Fruit fly (Drosophila melanogaster) whole organism, embryonic: ENCODE results near the gene AP-1sigma.

Experiments
- Abd-B ChIP-seq: fragments of 200-800 bp; sonication (Bioruptor generic); optimal IDR thresholded peaks from 2 replicates; lab custom pipeline; 2018; ENCODE audit warnings: missing biosample characterization, mild to moderate bottlenecking, missing genetic modification characterization, moderate library complexity
- Adf1 ChIP-seq: fragments of 200-800 bp; sonication (Bioruptor generic); IDR thresholded peaks from 2 replicates; pipeline ENCODE4 v1.3.6; 2022; ENCODE audit warnings: missing biosample characterization, missing genetic modification characterization
- Asciz ChIP-seq: fragments of 200-800 bp; sonication (Bioruptor generic); optimal IDR thresholded peaks from 2 replicates; lab custom pipeline; 2017; ENCODE audit warnings: missing biosample characterization, mild to moderate bottlenecking, missing genetic modification characterization, missing genetic modification reagents
- Atf6 ChIP-seq: fragments of 200-800 bp; sonication (Bioruptor generic); IDR thresholded peaks from 2 replicates; pipeline ENCODE4 v1.3.6; 2022; ENCODE audit warnings: missing biosample characterization, missing genetic modification characterization
- CG11456 ChIP-seq: fragments of 200-800 bp; sonication (Bioruptor generic); IDR thresholded peaks from 3 replicates; pipeline ENCODE4 v1.3.6; 2022; ENCODE audit warnings: missing biosample characterization, missing genetic modification characterization
- CG13624 ChIP-seq: fragments of 200-800 bp; sonication (Bioruptor generic); optimal IDR thresholded peaks from 2 replicates; lab custom pipeline; 2016; ENCODE audit warnings: missing biosample characterization, missing genetic modification characterization
- CG13894 ChIP-seq: fragments of 200-800 bp; sonication (Bioruptor generic); optimal IDR thresholded peaks from 3 replicates; lab custom pipeline; 2018; ENCODE audit warnings: missing biosample characterization, mild to moderate bottlenecking, missing genetic modification characterization, moderate library complexity
- CG14050 ChIP-seq: fragments of 200-800 bp; sonication (Bioruptor generic); IDR thresholded peaks from 3 replicates; pipeline ENCODE4 v1.3.6; 2022; ENCODE audit warnings: missing biosample characterization, missing genetic modification characterization
- CG17359 ChIP-seq: fragments of 200-800 bp; sonication (Bioruptor generic); optimal IDR thresholded peaks from 3 replicates; lab custom pipeline; 2018; ENCODE audit warnings: missing biosample characterization, mild to moderate bottlenecking, missing genetic modification characterization, moderate library complexity
- CG2116 ChIP-seq: fragments of 200-800 bp; sonication (Bioruptor generic); optimal IDR thresholded peaks from 3 replicates; lab custom pipeline; 2018; ENCODE audit warnings: missing biosample characterization, mild to moderate bottlenecking, missing genetic modification characterization
- CG2120 ChIP-seq: fragments of 200-800 bp; sonication (Bioruptor generic); optimal IDR thresholded peaks from 3 replicates; lab custom pipeline; 2016; ENCODE audit warnings: missing biosample characterization, missing genetic modification characterization
- CG31441 ChIP-seq: fragments of 200-800 bp; sonication (Bioruptor generic); IDR thresholded peaks from 2 replicates; pipeline ENCODE4 v1.3.6; 2022; ENCODE audit warnings: missing biosample characterization, missing genetic modification characterization
- CG32532 ChIP-seq: fragments of 200-800 bp; sonication (Bioruptor generic); IDR thresholded peaks from 2 replicates; pipeline ENCODE4 v1.3.6; 2022; ENCODE audit warnings: missing biosample characterization, missing genetic modification characterization
- CG3281 ChIP-seq: fragments of 200-800 bp; sonication (Bioruptor generic); optimal IDR thresholded peaks from 3 replicates; lab custom pipeline; 2017; ENCODE audit warnings: missing biosample characterization, mild to moderate bottlenecking, missing genetic modification characterization
- CG33557 ChIP-seq: fragments of 200-800 bp; sonication (Bioruptor generic); optimal IDR thresholded peaks from 2 replicates; lab custom pipeline; 2019; ENCODE audit warnings: missing biosample characterization, mild to moderate bottlenecking, missing genetic modification characterization, moderate library complexity
- CG4820 ChIP-seq: fragments of 200-800 bp; sonication (Bioruptor generic); optimal IDR thresholded peaks from 3 replicates; lab custom pipeline; 2016; ENCODE audit warnings: missing biosample characterization, missing genetic modification characterization
- CG8359 ChIP-seq: fragments of 200-800 bp; sonication (Bioruptor generic); optimal IDR thresholded peaks from 2 replicates; lab custom pipeline; 2017; ENCODE audit warnings: missing biosample characterization, mild to moderate bottlenecking, missing genetic modification characterization, borderline replicate concordance
- CG9609 ChIP-seq: fragments of 200-800 bp; sonication (Bioruptor generic); optimal IDR thresholded peaks from 3 replicates; lab custom pipeline; 2016; ENCODE audit warnings: missing biosample characterization, missing genetic modification characterization
- CHES-1-like ChIP-seq: fragments of 200-800 bp; sonication (Bioruptor generic); optimal IDR thresholded peaks from 2 replicates; lab custom pipeline; 2016; ENCODE audit warnings: missing biosample characterization, missing genetic modification characterization
- Drgx ChIP-seq: fragments of 200-800 bp; sonication (Bioruptor generic); IDR thresholded peaks from 2 replicates; pipeline ENCODE4 v1.3.6; 2022; ENCODE audit warnings: missing biosample characterization, missing genetic modification characterization
- Elba2 ChIP-seq: fragments of 200-800 bp; sonication (Bioruptor generic); optimal IDR thresholded peaks from 3 replicates; lab custom pipeline; 2016; ENCODE audit warnings: missing biosample characterization, missing genetic modification characterization
- GATAe ChIP-seq: fragments of 200-800 bp; sonication (Bioruptor generic); conservative IDR thresholded peaks from 2 replicates; pipeline ENCODE4 v1.3.6; 2022; ENCODE audit warnings: missing biosample characterization, missing genetic modification characterization
- Hr51 ChIP-seq, 2 experiments: fragments of 200-800 bp; sonication (Bioruptor generic); optimal IDR thresholded peaks; 2 replicates in 1 of 2; 3 replicates in 1 of 2; lab custom pipeline; 2016 to 2018; ENCODE audit warnings: missing biosample characterization in 2 of 2, missing genetic modification characterization in 2 of 2, mild to moderate bottlenecking in 1 of 2, moderate library complexity in 1 of 2
- Hr78 ChIP-seq, 2 experiments: fragments of 200-800 bp in 1 of 2; fragments of >200 bp in 1 of 2; sonication (Bioruptor generic) in 1 of 2; optimal IDR thresholded peaks; 2 replicates each; lab custom pipeline; 2017 to 2019; ENCODE audit warnings: missing biosample characterization in 2 of 2, missing genetic modification characterization in 2 of 2, mild to moderate bottlenecking in 1 of 2, moderate library complexity in 1 of 2
- Hsf ChIP-seq: fragments of 200-800 bp; sonication (Bioruptor generic); optimal IDR thresholded peaks from 3 replicates; lab custom pipeline; 2016; ENCODE audit warnings: missing biosample characterization, missing genetic modification characterization
- Kr ChIP-seq: fragments of 200-800 bp; sonication (Bioruptor generic); optimal IDR thresholded peaks from 2 replicates; lab custom pipeline; 2017; ENCODE audit warnings: missing biosample characterization, mild to moderate bottlenecking, missing genetic modification characterization
- NC2α ChIP-seq: fragments of 200-800 bp; sonication (Bioruptor generic); optimal IDR thresholded peaks from 2 replicates; lab custom pipeline; 2016; ENCODE audit warnings: missing biosample characterization, missing genetic modification characterization
- NK7.1 ChIP-seq: fragments of 200-800 bp; sonication (Bioruptor generic); optimal IDR thresholded peaks from 3 replicates; lab custom pipeline; 2016; ENCODE audit warnings: missing biosample characterization, missing genetic modification characterization
- Nf-YA ChIP-seq: fragments of 200-800 bp; sonication (Bioruptor generic); IDR thresholded peaks from 2 replicates; pipeline ENCODE4 v1.3.6; 2022; ENCODE audit warnings: missing biosample characterization, missing genetic modification characterization
- NfI ChIP-seq: fragments of 200-800 bp; sonication (Bioruptor generic); optimal IDR thresholded peaks from 3 replicates; lab custom pipeline; 2018; ENCODE audit warnings: missing biosample characterization, mild to moderate bottlenecking, missing genetic modification characterization, moderate library complexity
- Side ChIP-seq: fragments of 200-800 bp; sonication (Bioruptor generic); optimal IDR thresholded peaks from 2 replicates; lab custom pipeline; 2016; ENCODE audit warnings: missing biosample characterization, missing genetic modification characterization
- Tbp ChIP-seq: fragments of >200 bp; optimal IDR thresholded peaks from 2 replicates; lab custom pipeline; 2018; ENCODE audit warnings: missing biosample characterization, missing genetic modification characterization
- bab2 ChIP-seq: fragments of 200-800 bp; sonication (Bioruptor generic); optimal IDR thresholded peaks from 2 replicates; lab custom pipeline; 2016; ENCODE audit warnings: missing biosample characterization, missing genetic modification characterization
- chinmo ChIP-seq: fragments of 200-800 bp; sonication (Bioruptor generic); IDR thresholded peaks from 4 replicates; pipeline ENCODE4 v1.3.6; 2022; ENCODE audit warnings: missing biosample characterization, missing genetic modification characterization; ENCODE audit not compliant: partially characterized antibody
- ci ChIP-seq: fragments of 200-800 bp; sonication (Bioruptor generic); IDR thresholded peaks from 3 replicates; pipeline ENCODE4 v1.3.6; 2022; ENCODE audit warnings: missing biosample characterization, missing genetic modification characterization
- en ChIP-seq: fragments of 200-800 bp; sonication (Bioruptor generic); optimal IDR thresholded peaks from 2 replicates; lab custom pipeline; 2016; ENCODE audit warnings: missing biosample characterization, missing genetic modification characterization
- fd102C ChIP-seq: fragments of 200-800 bp; sonication (Bioruptor generic); optimal IDR thresholded peaks from 2 replicates; lab custom pipeline; 2018; ENCODE audit warnings: missing biosample characterization, mild to moderate bottlenecking, missing genetic modification characterization, moderate library complexity
- gce ChIP-seq: fragments of 200-800 bp; sonication (Bioruptor generic); IDR thresholded peaks from 3 replicates; pipeline ENCODE4 v1.3.6; 2022; ENCODE audit warnings: missing biosample characterization, missing genetic modification characterization
- gcm ChIP-seq: fragments of 200-800 bp; sonication (Bioruptor generic); optimal IDR thresholded peaks from 2 replicates; lab custom pipeline; 2019; ENCODE audit warnings: missing biosample characterization, mild to moderate bottlenecking, missing genetic modification characterization, moderate library complexity
- gro ChIP-seq: fragments of 200-800 bp; sonication (Bioruptor generic); optimal IDR thresholded peaks from 2 replicates; lab custom pipeline; 2016; ENCODE audit warnings: missing biosample characterization, missing genetic modification characterization
- kay ChIP-seq: fragments of 200-800 bp; sonication (Bioruptor generic); optimal IDR thresholded peaks from 2 replicates; lab custom pipeline; 2016; ENCODE audit warnings: missing biosample characterization, missing genetic modification characterization
- lmd ChIP-seq: fragments of 200-800 bp; sonication (Bioruptor generic); IDR thresholded peaks from 2 replicates; pipeline ENCODE4 v1.3.6; 2022; ENCODE audit warnings: missing biosample characterization, missing genetic modification characterization
- pfk ChIP-seq: fragments of 200-800 bp; sonication (Bioruptor generic); optimal IDR thresholded peaks from 2 replicates; lab custom pipeline; 2018; ENCODE audit warnings: missing biosample characterization, mild to moderate bottlenecking, missing genetic modification characterization, moderate library complexity
- repo ChIP-seq: fragments of 200-800 bp; sonication (Bioruptor generic); optimal IDR thresholded peaks from 2 replicates; lab custom pipeline; 2016; ENCODE audit warnings: missing biosample characterization, missing genetic modification characterization
- run ChIP-seq: fragments of 200-800 bp; sonication (Bioruptor generic); optimal IDR thresholded peaks from 3 replicates; lab custom pipeline; 2018; ENCODE audit warnings: missing biosample characterization, mild to moderate bottlenecking, missing genetic modification characterization
- sisA ChIP-seq: fragments of 200-800 bp; sonication (Bioruptor generic); IDR thresholded peaks from 2 replicates; pipeline ENCODE4 v1.3.6; 2022; ENCODE audit warnings: missing biosample characterization, missing genetic modification characterization
- sqz ChIP-seq: fragments of 200-800 bp; sonication (Bioruptor generic); optimal IDR thresholded peaks from 3 replicates; lab custom pipeline; 2018; ENCODE audit warnings: missing biosample characterization, mild to moderate bottlenecking, missing genetic modification characterization
- vnd ChIP-seq: fragments of 200-800 bp; sonication (Bioruptor generic); IDR thresholded peaks from 3 replicates; pipeline ENCODE4 v1.3.6; 2022; ENCODE audit warnings: missing biosample characterization, missing genetic modification characterization; ENCODE audit not compliant: partially characterized antibody
- z ChIP-seq: fragments of 200-800 bp; sonication (Bioruptor generic); IDR thresholded peaks from 3 replicates; pipeline ENCODE4 v1.3.6; 2022; ENCODE audit warnings: missing biosample characterization, missing genetic modification characterization

AP-1sigma gene

DNA sequence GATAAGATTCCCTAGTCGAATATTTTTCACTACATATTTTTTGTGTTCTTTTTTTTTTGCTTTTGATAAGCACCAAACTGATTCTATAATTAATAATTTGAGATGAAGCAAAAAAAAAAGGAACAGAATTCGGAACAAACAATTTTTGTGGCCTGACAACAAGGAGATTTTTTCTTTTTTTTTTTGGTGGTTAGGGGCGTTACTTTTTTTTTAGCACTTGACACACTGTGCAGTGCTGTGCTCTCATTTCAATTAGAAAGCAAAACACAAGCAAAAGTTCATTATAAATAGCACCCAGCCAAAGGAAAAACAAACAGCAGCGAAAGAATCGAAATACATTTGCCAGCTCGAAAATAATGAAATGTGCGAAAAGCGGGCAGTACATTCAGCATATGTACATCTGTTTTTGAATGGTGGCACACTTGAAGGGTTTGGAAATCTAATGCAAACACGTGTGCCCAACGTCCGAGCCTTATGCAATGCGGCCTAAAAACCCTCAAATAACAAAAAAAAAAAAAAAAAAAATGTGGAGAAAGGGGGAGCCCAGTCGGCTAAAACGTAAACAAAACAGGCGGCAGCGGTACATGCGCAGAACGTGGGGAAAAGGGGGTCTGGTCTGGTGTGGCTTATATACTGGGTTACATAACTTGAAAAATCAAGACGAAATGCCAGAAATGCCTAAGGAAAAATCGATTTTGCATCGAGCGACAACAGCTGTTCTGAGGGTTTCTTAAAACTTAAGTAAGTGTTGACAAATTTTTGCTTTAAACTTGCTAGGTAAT lies 16.6 kb upstream of the AP-1sigma start (continued):
- TF ChIP-seq kay (GFP tag; lab: Kevin White, UChicago) (no peak), pfk (no peak), CHES-1-like (GFP tag; lab: Kevin White, UChicago) (peak; percentile 44), gce (GFP tag; lab: Robert Waterston, UW) (0 out of 3 replicates have a peak, but pooled peaks have one; percentile 18), run (tag; lab: Kevin White, UChicago) (no peak), CG9609 (GFP tag; lab: Kevin White, UChicago) (peak; percentile 0), ci (peak; percentile 69; the same call in 2 of the 3 replicates), gcm (GFP tag; lab: Kevin White, UChicago) (no peak), vnd (no peak), CG3281 (GFP tag; lab: Kevin White, UChicago) (peak; percentile 46), CG8359 (GFP tag; lab: Kevin White, UChicago) (no peak), Drgx (GFP tag; lab: Robert Waterston, UW) (peak; percentile 58), CG4820 (GFP tag; lab: Kevin White, UChicago) (peak; percentile 22), chinmo (0 out of 4 replicates have a peak, but pooled peaks have one; percentile 45), repo (GFP tag; lab: Kevin White, UChicago) (no peak), Abd-B (no peak), Hr51 (GFP tag; optimal IDR thresholded peaks at IDR 0.05; lab: Kevin White, UChicago) (peak in 1 of 2 experiments; percentile 45), Elba2 (GFP tag; lab: Kevin White, UChicago) (no peak), CG2116 (GFP tag; lab: Kevin White, UChicago) (no peak), en (no peak), CG31441 (GFP tag; lab: Robert Waterston, UW) (0 out of 2 replicates have a peak, but pooled peaks have one; percentile 23), CG13624 (peak; percentile 11), GATAe (GFP tag; lab: Robert Waterston, UW) (no peak), CG11456 (GFP tag; lab: Robert Waterston, UW) (0 out of 3 replicates have a peak, but pooled peaks have one; percentile 29), NC2α (GFP tag; lab: Kevin White, UChicago) (no peak), NK7.1 (peak; percentile 2), fd102C (GFP tag; lab: Kevin White, UChicago) (no peak), Hr78 (GFP tag; optimal IDR thresholded peaks at IDR 0.05; lab: Kevin White, UChicago) (no peak), CG32532 (GFP tag; lab: Robert Waterston, UW) (peak; percentile 76), Nf-YA (GFP tag; lab: Robert Waterston, UW) (no peak), z (GFP tag; lab: Robert Waterston, UW) (no peak), Kr (no peak), Side (GFP tag; lab: Kevin White, UChicago) (peak; percentile 13), lmd (GFP tag; lab: Robert Waterston, UW) (peak; percentile 61; the same call in 1 of the 2 replicates), CG17359 (tag; lab: Kevin White, UChicago) (peak; percentile 43), sisA (GFP tag; lab: Robert Waterston, UW) (no peak), bab2 (GFP tag; lab: Kevin White, UChicago) (peak; percentile 4), CG14050 (no peak), CG33557 (GFP tag; lab: Kevin White, UChicago) (no peak), CG2120 (GFP tag; lab: Kevin White, UChicago) (peak; percentile 68), Tbp (GFP tag; lab: Kevin White, UChicago) (no peak), NfI (peak; percentile 46), Hsf (GFP tag; lab: Kevin White, UChicago) (peak; percentile 32), Atf6 (0 out of 2 replicates have a peak, but pooled peaks have one; percentile 11), sqz (GFP tag; lab: Kevin White, UChicago) (peak; percentile 44), CG13894 (no peak), gro (GFP tag; lab: Kevin White, UChicago) (peak; percentile 32), Adf1 (peak; percentile 26; the same call in 1 of the 2 replicates), Asciz (GFP tag; lab: Kevin White, UChicago) (no peak)
